Fruit fly (Drosophila melanogaster) whole organism, embryonic: Measurements from ENCODE around the gene BTBD9.

ENCODE experiments used
- ATbp ChIP-seq: fragments of 200-800 bp; sonication (Bioruptor generic); optimal IDR thresholded peaks from 2 replicates; lab custom pipeline; 2017; ENCODE audit warnings: missing biosample characterization, mild to moderate bottlenecking, missing genetic modification characterization, missing genetic modification reagents
- Atf-2 ChIP-seq: fragments of 200-800 bp; sonication (Bioruptor generic); optimal IDR thresholded peaks from 2 replicates; lab custom pipeline; 2016; ENCODE audit warnings: missing biosample characterization, missing genetic modification characterization
- CG10267 ChIP-seq: fragments of 200-800 bp; sonication (Bioruptor generic); optimal IDR thresholded peaks from 2 replicates; lab custom pipeline; 2018; ENCODE audit warnings: missing biosample characterization, mild to moderate bottlenecking, missing genetic modification characterization, moderate library complexity
- CG11696 ChIP-seq: fragments of 200-800 bp; sonication (Bioruptor generic); IDR thresholded peaks from 2 replicates; pipeline ENCODE4 v1.3.6; 2022; ENCODE audit warnings: missing biosample characterization, missing genetic modification characterization
- CG13287 ChIP-seq: fragments of 200-800 bp; sonication (Bioruptor generic); IDR thresholded peaks from 2 replicates; pipeline ENCODE4 v1.3.6; 2022; ENCODE audit warnings: missing biosample characterization, missing genetic modification characterization; ENCODE audit not compliant: partially characterized antibody
- CG1647 ChIP-seq: fragments of 200-800 bp; sonication (Bioruptor generic); optimal IDR thresholded peaks from 3 replicates; lab custom pipeline; 2016; ENCODE audit warnings: missing biosample characterization, missing genetic modification characterization
- CG17328 ChIP-seq: fragments of 200-800 bp; sonication (Bioruptor generic); IDR thresholded peaks from 2 replicates; pipeline ENCODE4 v1.3.6; 2022; ENCODE audit warnings: missing biosample characterization, missing genetic modification characterization
- CG17568 ChIP-seq: fragments of 200-800 bp; sonication (Bioruptor generic); optimal IDR thresholded peaks from 2 replicates; lab custom pipeline; 2018; ENCODE audit warnings: missing biosample characterization, mild to moderate bottlenecking, missing genetic modification characterization, moderate library complexity
- CG2199 ChIP-seq: fragments of 200-800 bp; sonication (Bioruptor generic); IDR thresholded peaks from 3 replicates; pipeline ENCODE4 v1.3.6; 2022; ENCODE audit warnings: missing biosample characterization, missing genetic modification characterization
- CG3407 ChIP-seq: fragments of 200-800 bp; sonication (Bioruptor generic); optimal IDR thresholded peaks from 2 replicates; lab custom pipeline; 2018; ENCODE audit warnings: missing biosample characterization, mild to moderate bottlenecking, missing genetic modification characterization
- CG4360 ChIP-seq: fragments of 200-800 bp; sonication (Bioruptor generic); IDR thresholded peaks from 2 replicates; pipeline ENCODE4 v1.3.6; 2022; ENCODE audit warnings: missing biosample characterization, missing genetic modification characterization
- CG6175 ChIP-seq: fragments of 200-800 bp; sonication (Bioruptor generic); IDR thresholded peaks from 3 replicates; pipeline ENCODE4 v1.3.6; 2022; ENCODE audit warnings: missing biosample characterization, missing genetic modification characterization
- CG8765 ChIP-seq: fragments of 200-800 bp; sonication (Bioruptor generic); IDR thresholded peaks from 2 replicates; pipeline ENCODE4 v1.3.6; 2022; ENCODE audit warnings: missing biosample characterization, missing genetic modification characterization
- CG9437 ChIP-seq: fragments of 200-800 bp; sonication (Bioruptor generic); optimal IDR thresholded peaks from 2 replicates; lab custom pipeline; 2018; ENCODE audit warnings: missing biosample characterization, mild to moderate bottlenecking, missing genetic modification characterization
- CG9797 ChIP-seq: fragments of 200-800 bp; sonication (Bioruptor generic); optimal IDR thresholded peaks from 3 replicates; lab custom pipeline; 2018; ENCODE audit warnings: missing biosample characterization, mild to moderate bottlenecking, missing genetic modification characterization
- CG9932 ChIP-seq: fragments of 200-800 bp; sonication (Bioruptor generic); IDR thresholded peaks from 2 replicates; pipeline ENCODE4 v1.3.6; 2022; ENCODE audit warnings: missing biosample characterization, missing genetic modification characterization
- Camta ChIP-seq: fragments of 200-800 bp; sonication (Bioruptor generic); optimal IDR thresholded peaks from 2 replicates; lab custom pipeline; 2016; ENCODE audit warnings: missing biosample characterization, missing genetic modification characterization
- D ChIP-seq, 2 experiments: fragments of 200-800 bp in 1 of 2; fragments of >200 bp in 1 of 2; sonication (Bioruptor generic) in 1 of 2; optimal IDR thresholded peaks; 2 replicates in 1 of 2; 3 replicates in 1 of 2; lab custom pipeline; 2017; ENCODE audit warnings: mild to moderate bottlenecking in 1 of 2, missing biosample characterization in 1 of 2, missing genetic modification characterization in 1 of 2, missing genetic modification reagents in 1 of 2
- Deaf1 ChIP-seq: fragments of 200-800 bp; optimal IDR thresholded peaks from 3 replicates; lab custom pipeline; 2019; ENCODE audit warnings: missing biosample characterization, mild to moderate bottlenecking, missing genetic modification characterization, moderate library complexity
- E2f2 ChIP-seq: fragments of 200-800 bp; sonication (Bioruptor generic); IDR thresholded peaks from 2 replicates; pipeline ENCODE4 v1.3.6; 2022; ENCODE audit warnings: missing biosample characterization, missing genetic modification characterization
- HLH4C ChIP-seq: fragments of 200-800 bp; sonication (Bioruptor generic); IDR thresholded peaks from 3 replicates; pipeline ENCODE4 v1.3.6; 2022; ENCODE audit warnings: missing biosample characterization, missing genetic modification characterization; ENCODE audit not compliant: partially characterized antibody
- HmgD ChIP-seq: fragments of 200-800 bp; sonication (Bioruptor generic); optimal IDR thresholded peaks from 3 replicates; lab custom pipeline; 2016; ENCODE audit warnings: missing biosample characterization, missing genetic modification characterization
- Hmr ChIP-seq: fragments of 200-800 bp; sonication (Bioruptor generic); optimal IDR thresholded peaks from 3 replicates; lab custom pipeline; 2017; ENCODE audit warnings: mild to moderate bottlenecking, missing biosample characterization, missing genetic modification reagents, missing genetic modification characterization
- Jarid2 ChIP-seq: fragments of 200-800 bp; sonication (Bioruptor generic); optimal IDR thresholded peaks from 3 replicates; lab custom pipeline; 2017; ENCODE audit warnings: mild to moderate bottlenecking, missing biosample characterization, missing genetic modification reagents, missing genetic modification characterization
- Nf-YB ChIP-seq: fragments of 200-800 bp; sonication (Bioruptor generic); optimal IDR thresholded peaks from 3 replicates; lab custom pipeline; 2019; ENCODE audit warnings: missing biosample characterization, mild to moderate bottlenecking, missing genetic modification characterization, moderate library complexity
- Oli ChIP-seq: fragments of 200-800 bp; sonication (Bioruptor generic); optimal IDR thresholded peaks from 2 replicates; lab custom pipeline; 2018; ENCODE audit warnings: missing biosample characterization, mild to moderate bottlenecking, missing genetic modification characterization, moderate library complexity
- Rfx ChIP-seq: fragments of 200-800 bp; sonication (Bioruptor generic); IDR thresholded peaks from 2 replicates; pipeline ENCODE4 v1.3.6; 2022; ENCODE audit warnings: missing biosample characterization, missing genetic modification characterization
- Stat92E ChIP-seq, 3 experiments: fragments of >200 bp in 2 of 3; fragments of 200-800 bp in 1 of 3; sonication (Bioruptor generic) in 1 of 3; optimal IDR thresholded peaks; 2 replicates each; lab custom pipeline; 2017 to 2019; ENCODE audit warnings: missing biosample characterization in 3 of 3, missing genetic modification characterization in 3 of 3, mild to moderate bottlenecking in 1 of 3, moderate library complexity in 1 of 3
- ato ChIP-seq: fragments of 200-800 bp; sonication (Bioruptor generic); IDR thresholded peaks from 2 replicates; pipeline ENCODE4 v1.3.6; 2022; ENCODE audit warnings: missing biosample characterization, missing genetic modification characterization; ENCODE audit not compliant: partially characterized antibody
- cad ChIP-seq: fragments of >200 bp; optimal IDR thresholded peaks from 2 replicates; lab custom pipeline; 2017; ENCODE audit warnings: missing biosample characterization, missing genetic modification characterization
- crol ChIP-seq: fragments of 200-800 bp; sonication (Bioruptor generic); IDR thresholded peaks from 2 replicates; pipeline ENCODE4 v1.3.6; 2022; ENCODE audit warnings: missing biosample characterization, missing genetic modification characterization
- ftz-f1 ChIP-seq: fragments of 200-800 bp; sonication (Bioruptor generic); optimal IDR thresholded peaks from 2 replicates; lab custom pipeline; 2016; ENCODE audit warnings: missing biosample characterization, missing genetic modification characterization
- grau ChIP-seq: fragments of 200-800 bp; optimal IDR thresholded peaks from 3 replicates; lab custom pipeline; 2019; ENCODE audit warnings: missing biosample characterization, mild to moderate bottlenecking, missing genetic modification characterization, moderate library complexity
- grn ChIP-seq: fragments of 200-800 bp; sonication (Bioruptor generic); optimal IDR thresholded peaks from 3 replicates; lab custom pipeline; 2017; ENCODE audit warnings: missing biosample characterization, missing genetic modification characterization
- gro ChIP-seq: fragments of 200-800 bp; sonication (Bioruptor generic); optimal IDR thresholded peaks from 2 replicates; lab custom pipeline; 2016; ENCODE audit warnings: missing biosample characterization, missing genetic modification characterization
- lov ChIP-seq, 2 experiments: fragments of 200-800 bp in 1 of 2; fragments of >200 bp in 1 of 2; sonication (Bioruptor generic) in 1 of 2; IDR thresholded peaks in 1 of 2; optimal IDR thresholded peaks in 1 of 2; 2 replicates in 1 of 2; 3 replicates in 1 of 2; pipeline versions ENCODE4 v1.3.6 to Lab custom; 2017 to 2022; ENCODE audit warnings: missing biosample characterization in 1 of 2, missing genetic modification characterization in 1 of 2
- mam ChIP-seq: fragments of 200-800 bp; sonication (Bioruptor generic); optimal IDR thresholded peaks from 3 replicates; lab custom pipeline; 2016; ENCODE audit warnings: missing biosample characterization, missing genetic modification characterization
- nerfin-1 ChIP-seq: fragments of 200-800 bp; sonication (Bioruptor generic); optimal IDR thresholded peaks from 3 replicates; lab custom pipeline; 2019; ENCODE audit warnings: missing biosample characterization, mild to moderate bottlenecking, missing genetic modification characterization, moderate library complexity
- seq ChIP-seq: fragments of 200-800 bp; sonication (Bioruptor generic); IDR thresholded peaks from 2 replicates; pipeline ENCODE4 v1.3.6; 2022; ENCODE audit warnings: missing biosample characterization, missing genetic modification characterization
- so ChIP-seq: fragments of 200-800 bp; sonication (Bioruptor generic); IDR thresholded peaks from 3 replicates; pipeline ENCODE4 v1.3.6; 2022; ENCODE audit warnings: missing biosample characterization, missing genetic modification characterization
- sug ChIP-seq: fragments of 200-800 bp; optimal IDR thresholded peaks from 2 replicates; lab custom pipeline; 2019; ENCODE audit warnings: missing biosample characterization, mild to moderate bottlenecking, missing genetic modification characterization, moderate library complexity
- tll ChIP-seq, 2 experiments: fragments of 200-800 bp in 1 of 2; fragments of >200 bp in 1 of 2; sonication (Bioruptor generic) in 1 of 2; optimal IDR thresholded peaks; 2 replicates each; lab custom pipeline; 2017 to 2019; ENCODE audit warnings: missing biosample characterization in 2 of 2, missing genetic modification characterization in 2 of 2, mild to moderate bottlenecking in 1 of 2, moderate library complexity in 1 of 2
- vnd ChIP-seq: fragments of 200-800 bp; sonication (Bioruptor generic); IDR thresholded peaks from 3 replicates; pipeline ENCODE4 v1.3.6; 2022; ENCODE audit warnings: missing biosample characterization, missing genetic modification characterization; ENCODE audit not compliant: partially characterized antibody
- vvl ChIP-seq: fragments of 200-800 bp; sonication (Bioruptor generic); IDR thresholded peaks from 2 replicates; pipeline ENCODE4 v1.3.6; 2022; ENCODE audit warnings: missing biosample characterization, missing genetic modification characterization
- wdn ChIP-seq: fragments of 200-800 bp; sonication (Bioruptor generic); IDR thresholded peaks from 2 replicates; pipeline ENCODE4 v1.3.6; 2022; ENCODE audit warnings: missing biosample characterization, missing genetic modification characterization
- zen ChIP-seq: fragments of 200-800 bp; sonication (Bioruptor generic); optimal IDR thresholded peaks from 3 replicates; lab custom pipeline; 2018; ENCODE audit warnings: missing biosample characterization, mild to moderate bottlenecking, missing genetic modification characterization, moderate library complexity
- zfh2 ChIP-seq: fragments of 200-800 bp; sonication (Bioruptor generic); optimal IDR thresholded peaks from 2 replicates; lab custom pipeline; 2016; ENCODE audit warnings: missing biosample characterization, missing genetic modification characterization

The BTBD9 gene

DNA sequence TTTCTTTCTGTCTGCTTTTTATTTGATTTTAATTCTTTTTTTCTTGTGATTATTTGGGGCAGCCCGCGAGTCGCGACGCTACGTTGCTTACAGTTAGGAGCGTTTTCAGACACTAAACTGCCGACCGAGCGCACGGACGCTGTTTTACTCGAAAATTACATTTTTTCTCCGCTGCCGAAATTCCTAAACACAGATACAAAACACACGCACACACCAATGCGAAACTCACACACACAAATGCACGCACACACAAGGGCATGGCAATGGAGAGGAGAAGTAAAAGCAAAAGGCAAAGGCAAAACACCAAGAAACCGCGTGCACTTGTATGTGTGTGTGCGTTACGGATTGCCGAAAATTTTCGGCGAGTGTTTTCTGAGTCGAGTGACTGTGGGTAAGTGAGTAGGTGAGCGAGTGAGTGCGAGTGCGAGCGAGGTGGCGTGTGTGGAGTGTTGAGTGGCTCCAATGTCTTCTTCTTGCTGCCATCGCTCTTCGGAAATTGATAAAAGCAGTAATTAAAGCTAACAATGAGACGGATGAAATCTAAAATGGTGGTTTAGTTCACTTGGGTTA is 47.3 kb downstream of the BTBD9 start:
- TF ChIP-seq Hmr (peak; percentile 10), D (optimal IDR thresholded peaks at IDR 0.05; lab: Kevin White, UChicago) (peak; percentile 45), D (GFP tag; optimal IDR thresholded peaks at IDR 0.05; lab: Kevin White, UChicago) (no peak), vnd (GFP tag; lab: Robert Waterston, UW) (no peak), ftz-f1 (GFP tag; lab: Kevin White, UChicago) (peak; percentile 92), vvl (GFP tag; lab: Robert Waterston, UW) (0 out of 2 replicates have a peak, but pooled peaks have one; percentile 21), CG3407 (GFP tag; lab: Kevin White, UChicago) (no peak), CG9437 (peak; percentile 1), sug (peak; percentile 37), lov (optimal IDR thresholded peaks at IDR 0.05; lab: Kevin White, UChicago) (no peak), lov (GFP tag; IDR thresholded peaks at IDR 0.05; lab: Robert Waterston, UW) (no peak), seq (GFP tag; lab: Robert Waterston, UW) (peak; percentile 25; the same call in 1 of the 2 replicates), CG13287 (GFP tag; lab: Robert Waterston, UW) (peak; percentile 40), so (peak; percentile 17; the same call in 1 of the 3 replicates), CG1647 (no peak), ATbp (GFP tag; lab: Kevin White, UChicago) (peak; percentile 47), CG10267 (tag; lab: Kevin White, UChicago) (no peak), gro (GFP tag; lab: Kevin White, UChicago) (peak; percentile 46), Stat92E (GFP tag; optimal IDR thresholded peaks at IDR 0.05; lab: Kevin White, UChicago) (peak in 1 of 3 experiments; percentile 49), tll (GFP tag; optimal IDR thresholded peaks at IDR 0.05; lab: Kevin White, UChicago) (peak in 1 of 2 experiments; percentile 70), crol (GFP tag; lab: Robert Waterston, UW) (peak; percentile 70), CG9932 (GFP tag; lab: Robert Waterston, UW) (no peak), CG6175 (GFP tag; lab: Robert Waterston, UW) (0 out of 3 replicates have a peak, but pooled peaks have one; percentile 46), zen (tag; lab: Kevin White, UChicago) (peak; percentile 6), wdn (GFP tag; lab: Robert Waterston, UW) (no peak), CG4360 (GFP tag; lab: Robert Waterston, UW) (peak; percentile 8; the same call in 1 of the 2 replicates), E2f2 (GFP tag; lab: Robert Waterston, UW) (peak; percentile 16; the same call in 1 of the 2 replicates), Deaf1 (tag; lab: Kevin White, UChicago) (peak; percentile 84), CG17328 (0 out of 2 replicates have a peak, but pooled peaks have one; percentile 16), grn (GFP tag; lab: Kevin White, UChicago) (peak; percentile 35), Rfx (GFP tag; lab: Robert Waterston, UW) (peak; percentile 20; the same call in 1 of the 2 replicates), Camta (GFP tag; lab: Kevin White, UChicago) (no peak), HLH4C (peak; percentile 41; the same call in 1 of the 3 replicates), nerfin-1 (tag; lab: Kevin White, UChicago) (peak; percentile 71), Jarid2 (peak; percentile 88), CG2199 (GFP tag; lab: Robert Waterston, UW) (peak; percentile 69), ato (GFP tag; lab: Robert Waterston, UW) (peak; percentile 32; the same call in 1 of the 2 replicates), cad (no peak), CG17568 (GFP tag; lab: Kevin White, UChicago) (no peak), CG11696 (GFP tag; lab: Robert Waterston, UW) (no peak), Nf-YB (GFP tag; lab: Kevin White, UChicago) (peak; percentile 35), zfh2 (GFP tag; lab: Kevin White, UChicago) (no peak), Oli (tag; lab: Kevin White, UChicago) (no peak), CG8765 (GFP tag; lab: Robert Waterston, UW) (0 out of 2 replicates have a peak, but pooled peaks have one; percentile 13), grau (tag; lab: Kevin White, UChicago) (no peak), mam (GFP tag; lab: Kevin White, UChicago) (no peak), Atf-2 (no peak), CG9797 (GFP tag; lab: Kevin White, UChicago) (no peak), HmgD (GFP tag; lab: Kevin White, UChicago) (peak; percentile 33)
